Worm (Caenorhabditis elegans) whole organism, L2 larva: ENCODE data around the gene ugt-29.

Source experiments
- alr-1 ChIP-seq: fragments of 150-350 bp; optimal IDR thresholded peaks from 2 replicates; lab custom pipeline; 2014; ENCODE audit warnings: missing biosample characterization, missing genetic modification characterization
- aly-2 ChIP-seq: fragments of 150-350 bp; optimal IDR thresholded peaks from 2 replicates; lab custom pipeline; 2014; ENCODE audit warnings: missing biosample characterization, missing genetic modification characterization
- ama-1 ChIP-seq: fragments of 150-350 bp; optimal IDR thresholded peaks from 2 replicates; lab custom pipeline; 2018; ENCODE audit warnings: inconsistent platforms
- ceh-16 ChIP-seq: fragments of 150-350 bp; optimal IDR thresholded peaks from 2 replicates; lab custom pipeline; 2014; ENCODE audit warnings: missing biosample characterization, missing genetic modification characterization
- ceh-82 ChIP-seq: fragments of 150-350 bp; optimal IDR thresholded peaks from 2 replicates; lab custom pipeline; 2014; ENCODE audit warnings: missing biosample characterization, missing genetic modification characterization
- egl-27 ChIP-seq: sonication (generic microtip); optimal IDR thresholded peaks from 3 replicates; lab custom pipeline; 2017; ENCODE audit warnings: missing biosample characterization, missing genetic modification reagents, missing genetic modification characterization
- lin-13 ChIP-seq: fragments of 150-350 bp; optimal IDR thresholded peaks from 2 replicates; lab custom pipeline; 2014; ENCODE audit warnings: missing biosample characterization, missing genetic modification reagents, missing genetic modification characterization
- lsy-2 ChIP-seq, 2 experiments: fragments of 150-350 bp in 1 of 2; sonication (generic microtip) in 1 of 2; optimal IDR thresholded peaks; 2 replicates each; lab custom pipeline; 2014 to 2017; ENCODE audit warnings: missing biosample characterization in 2 of 2, missing genetic modification characterization in 2 of 2
- mdl-1 ChIP-seq, 2 experiments: fragments of 150-350 bp in 1 of 2; sonication (generic microtip) in 1 of 2; optimal IDR thresholded peaks; 2 replicates each; lab custom pipeline; 2017; ENCODE audit warnings: missing biosample characterization in 2 of 2, missing genetic modification characterization in 2 of 2
- nhr-6 ChIP-seq: fragments of 150-350 bp; optimal IDR thresholded peaks from 2 replicates; lab custom pipeline; 2014; ENCODE audit warnings: missing biosample characterization, missing genetic modification characterization
- ztf-11 ChIP-seq: sonication (generic microtip); optimal IDR thresholded peaks from 2 replicates; lab custom pipeline; 2017; ENCODE audit warnings: missing biosample characterization, missing genetic modification characterization
- ztf-4 ChIP-seq: fragments of 150-350 bp; optimal IDR thresholded peaks from 2 replicates; lab custom pipeline; 2014; ENCODE audit warnings: missing biosample characterization, missing genetic modification characterization

DNA sequence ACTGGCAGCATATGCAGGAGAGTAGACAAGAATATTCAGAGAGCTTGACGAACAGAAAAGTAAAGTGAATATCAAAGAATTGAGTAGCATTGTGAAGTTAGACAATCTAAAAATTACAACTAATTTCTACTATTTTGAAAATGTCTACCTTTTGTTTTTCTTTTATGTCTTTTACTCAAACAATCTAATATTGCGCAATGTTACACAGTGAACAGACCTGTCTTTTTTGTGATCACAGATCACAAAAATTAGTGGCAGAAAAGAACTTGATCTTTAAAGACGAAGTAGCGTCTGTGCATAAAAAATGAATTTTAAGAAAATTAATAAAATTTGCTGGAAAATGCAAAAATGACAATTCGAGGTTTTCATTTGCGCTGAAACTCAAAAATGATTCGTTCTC is 338 bp downstream of the ugt-29 start:
- no peak for TF ChIP-seq lsy-2 (tag; optimal IDR thresholded peaks at IDR 0.05; lab: Kevin White, UChicago)
- TF ChIP-seq ztf-11 (tag; lab: Kevin White, UChicago): no peak
- no peak for TF ChIP-seq aly-2 (tag; lab: Kevin White, UChicago)
- no peak for TF ChIP-seq ztf-4
- TF ChIP-seq alr-1 (tag; lab: Kevin White, UChicago): no peak
- TF ChIP-seq egl-27: no peak
- no peak for TF ChIP-seq ama-1 (lab: Kevin White, UChicago)
- no peak for TF ChIP-seq lin-13 (GFP tag; lab: Kevin White, UChicago)
- no peak for TF ChIP-seq ceh-16 (tag; lab: Kevin White, UChicago)
- TF ChIP-seq ceh-82 (tag; lab: Kevin White, UChicago): no peak
- TF ChIP-seq nhr-6 (tag; lab: Kevin White, UChicago): no peak
- TF ChIP-seq mdl-1 (tag; optimal IDR thresholded peaks at IDR 0.05; lab: Kevin White, UChicago): no peak
